Fruit fly (Drosophila melanogaster): ENCODE measurements around the gene app.

app gene

dm6 chr3L:12203736-12204135 lies 62.9 kb downstream of the app start, which contains the start of gene Ak1 (continued):
- TF ChIP-seq psq (GFP tag; optimal IDR thresholded peaks at IDR 0.05): no peak
- peak; percentile 47; the same call in 1 of the 3 replicates for TF ChIP-seq HLH4C (GFP tag; IDR thresholded peaks at IDR 0.05; ENCODE audit: partially characterized antibody)
- TF ChIP-seq Vsx1 (GFP tag; optimal IDR thresholded peaks at IDR 0.05): no peak
- TF ChIP-seq amos (GFP tag; IDR thresholded peaks at IDR 0.05; ENCODE audit: partially characterized antibody): peak; percentile 48; the same call in 1 of the 2 replicates
- 0 out of 2 replicates have a peak, but pooled peaks have one; percentile 8 for TF ChIP-seq CG14014 (GFP tag; IDR thresholded peaks at IDR 0.05)
- TF ChIP-seq Camta (GFP tag; optimal IDR thresholded peaks at IDR 0.05): no peak
- TF ChIP-seq CG5180 (GFP tag; optimal IDR thresholded peaks at IDR 0.05): no peak
- TF ChIP-seq unc-4 (GFP tag; IDR thresholded peaks at IDR 0.05; ENCODE audit: partially characterized antibody): 0 out of 2 replicates have a peak, but pooled peaks have one; percentile 25
- TF ChIP-seq CG9932 (GFP tag; IDR thresholded peaks at IDR 0.05): no peak; the same call in 1 of the 2 replicates
- TF ChIP-seq cato (GFP tag; optimal IDR thresholded peaks at IDR 0.05; ENCODE audit: borderline replicate concordance): no peak
- TF ChIP-seq cwo (GFP tag; optimal IDR thresholded peaks at IDR 0.05): no peak
- peak; percentile 6 for TF ChIP-seq CG3281 (GFP tag; optimal IDR thresholded peaks at IDR 0.05)
- TF ChIP-seq z (GFP tag; IDR thresholded peaks at IDR 0.05): no peak; the same call in 2 of the 3 replicates
- no peak for TF ChIP-seq CG12942 (GFP tag; optimal IDR thresholded peaks at IDR 0.05)
- no peak for TF ChIP-seq CG1024 (GFP tag; IDR thresholded peaks at IDR 0.05)
- TF ChIP-seq CG17802 (tag; optimal IDR thresholded peaks at IDR 0.05): no peak
- TF ChIP-seq CG10321 (GFP tag; IDR thresholded peaks at IDR 0.05): no peak
- no peak for TF ChIP-seq ERR (GFP tag; optimal IDR thresholded peaks at IDR 0.05)
- TF ChIP-seq Dref (GFP tag; IDR thresholded peaks at IDR 0.05): peak; percentile 37
- TF ChIP-seq slp2 (GFP tag; optimal IDR thresholded peaks at IDR 0.05): no peak
- peak; percentile 42 for TF ChIP-seq HmgZ (tag; optimal IDR thresholded peaks at IDR 0.05)
- no peak for TF ChIP-seq CG3838 (GFP tag; optimal IDR thresholded peaks at IDR 0.05)
- TF ChIP-seq seq (GFP tag; IDR thresholded peaks at IDR 0.05): no peak
- no peak for TF ChIP-seq CG11085 (GFP tag; IDR thresholded peaks at IDR 0.05)
- no peak for TF ChIP-seq CG14050 (GFP tag; IDR thresholded peaks at IDR 0.05)
- peak; percentile 34 for TF ChIP-seq sug (tag; optimal IDR thresholded peaks at IDR 0.05)
- no peak for TF ChIP-seq CG17359 (tag; optimal IDR thresholded peaks at IDR 0.05)
- no peak for TF ChIP-seq CG30403 (GFP tag; optimal IDR thresholded peaks at IDR 0.05)
- no peak for TF ChIP-seq Fer3 (tag; optimal IDR thresholded peaks at IDR 0.05)
- TF ChIP-seq CTCF (GFP tag; optimal IDR thresholded peaks at IDR 0.05): no peak
- no peak for TF ChIP-seq Usf (GFP tag; optimal IDR thresholded peaks at IDR 0.05)
- TF ChIP-seq Drgx (GFP tag; IDR thresholded peaks at IDR 0.05): no peak
- TF ChIP-seq CG17361 (GFP tag; IDR thresholded peaks at IDR 0.05): no peak
- no peak for TF ChIP-seq hkb (optimal IDR thresholded peaks at IDR 0.05)
- TF ChIP-seq hkb (GFP tag; IDR thresholded peaks at IDR 0.05): 0 out of 2 replicates have a peak, but pooled peaks have one; percentile 15
- TF ChIP-seq CG32532 (GFP tag; IDR thresholded peaks at IDR 0.05): peak; percentile 32; the same call in 1 of the 2 replicates
- no peak for TF ChIP-seq Stat92E (GFP tag; optimal IDR thresholded peaks at IDR 0.05)
- TF ChIP-seq grn (GFP tag; optimal IDR thresholded peaks at IDR 0.05): no peak
- TF ChIP-seq CG6175 (GFP tag; IDR thresholded peaks at IDR 0.05): no peak
- 0 out of 4 replicates have a peak, but pooled peaks have one; percentile 39 for TF ChIP-seq chinmo (GFP tag; IDR thresholded peaks at IDR 0.05; ENCODE audit: partially characterized antibody)
- no peak for TF ChIP-seq CG7786 (GFP tag; optimal IDR thresholded peaks at IDR 0.05)
- TF ChIP-seq ind (GFP tag; optimal IDR thresholded peaks at IDR 0.05): no peak
- no peak for TF ChIP-seq sima (GFP tag; optimal IDR thresholded peaks at IDR 0.05)
- no peak for TF ChIP-seq h (optimal IDR thresholded peaks at IDR 0.05)
- TF ChIP-seq Deaf1 (tag; optimal IDR thresholded peaks at IDR 0.05): peak; percentile 84
- peak; percentile 7 for TF ChIP-seq ftz-f1 (GFP tag; optimal IDR thresholded peaks at IDR 0.05)
- peak; percentile 89 for TF ChIP-seq Med (GFP tag)
- no peak for TF ChIP-seq unpg (GFP tag; optimal IDR thresholded peaks at IDR 0.05)
- TF ChIP-seq CG10959 (GFP tag; IDR thresholded peaks at IDR 0.05): no peak
- no peak for TF ChIP-seq Mes4 (GFP tag; optimal IDR thresholded peaks at IDR 0.05)
- no peak for TF ChIP-seq CG18476 (GFP tag; optimal IDR thresholded peaks at IDR 0.05)
- peak; percentile 12 for TF ChIP-seq ewg (GFP tag; optimal IDR thresholded peaks at IDR 0.05)

All from whole organism, embryonic.